Worm (Caenorhabditis elegans) whole organism, L2 larva: ENCODE results near the gene C11H1.5.
A peak's percentile ranks its signal among the peaks of the same experiment; 100 is the strongest.

ENCODE experiments used
- R02D3.7 ChIP-seq: fragments of 150-350 bp; optimal IDR thresholded peaks from 2 replicates; lab custom pipeline; 2014; ENCODE audit warnings: missing biosample characterization, missing genetic modification characterization
- ZK546.5 ChIP-seq: sonication (generic microtip); optimal IDR thresholded peaks from 2 replicates; lab custom pipeline; 2017; ENCODE audit warnings: missing biosample characterization, missing genetic modification characterization
- ama-1 ChIP-seq: fragments of 150-350 bp; optimal IDR thresholded peaks from 2 replicates; lab custom pipeline; 2018; ENCODE audit warnings: inconsistent platforms
- ceh-82 ChIP-seq: fragments of 150-350 bp; optimal IDR thresholded peaks from 2 replicates; lab custom pipeline; 2014; ENCODE audit warnings: missing biosample characterization, missing genetic modification characterization
- egl-27 ChIP-seq: sonication (generic microtip); optimal IDR thresholded peaks from 3 replicates; lab custom pipeline; 2017; ENCODE audit warnings: missing biosample characterization, missing genetic modification reagents, missing genetic modification characterization
- elt-1 ChIP-seq: fragments of 150-350 bp; optimal IDR thresholded peaks from 2 replicates; lab custom pipeline; 2014; ENCODE audit warnings: missing biosample characterization, missing genetic modification characterization
- fos-1 ChIP-seq: fragments of 150-350 bp; optimal IDR thresholded peaks from 2 replicates; lab custom pipeline; 2014; ENCODE audit warnings: missing biosample characterization, missing genetic modification characterization
- gmeb-1 ChIP-seq: fragments of 150-350 bp; optimal IDR thresholded peaks from 2 replicates; lab custom pipeline; 2014; ENCODE audit warnings: missing biosample characterization, missing genetic modification characterization
- lin-13 ChIP-seq: fragments of 150-350 bp; optimal IDR thresholded peaks from 2 replicates; lab custom pipeline; 2014; ENCODE audit warnings: missing biosample characterization, missing genetic modification reagents, missing genetic modification characterization
- lin-39 ChIP-seq: fragments of 150-350 bp; optimal IDR thresholded peaks from 2 replicates; lab custom pipeline; 2014; ENCODE audit warnings: missing biosample characterization, missing genetic modification reagents, missing genetic modification characterization
- mab-5 ChIP-seq: fragments of 150-350 bp; optimal IDR thresholded peaks from 2 replicates; lab custom pipeline; 2014; ENCODE audit warnings: missing biosample characterization, missing genetic modification characterization
- mdl-1 ChIP-seq, 2 experiments: fragments of 150-350 bp in 1 of 2; sonication (generic microtip) in 1 of 2; optimal IDR thresholded peaks; 2 replicates each; lab custom pipeline; 2017; ENCODE audit warnings: missing biosample characterization in 2 of 2, missing genetic modification characterization in 2 of 2
- nhr-10 ChIP-seq: sonication (generic microtip); optimal IDR thresholded peaks from 2 replicates; lab custom pipeline; 2017; ENCODE audit warnings: missing biosample characterization, missing genetic modification characterization
- nhr-11 ChIP-seq: fragments of 150-350 bp; optimal IDR thresholded peaks from 2 replicates; lab custom pipeline; 2014; ENCODE audit warnings: missing biosample characterization, missing genetic modification characterization
- nhr-129 ChIP-seq: fragments of 150-350 bp; optimal IDR thresholded peaks from 2 replicates; lab custom pipeline; 2014; ENCODE audit warnings: missing biosample characterization, missing genetic modification characterization
- nhr-21 ChIP-seq: fragments of 150-350 bp; optimal IDR thresholded peaks from 2 replicates; lab custom pipeline; 2014; ENCODE audit warnings: missing biosample characterization, missing genetic modification characterization
- nhr-237 ChIP-seq: fragments of 150-350 bp; optimal IDR thresholded peaks from 2 replicates; lab custom pipeline; 2014; ENCODE audit warnings: missing biosample characterization, missing genetic modification characterization
- nhr-25 ChIP-seq: fragments of 150-350 bp; sonication (generic microtip); optimal IDR thresholded peaks from 3 replicates; lab custom pipeline; 2014; ENCODE audit warnings: missing biosample characterization, missing genetic modification characterization
- nhr-6 ChIP-seq: fragments of 150-350 bp; optimal IDR thresholded peaks from 2 replicates; lab custom pipeline; 2014; ENCODE audit warnings: missing biosample characterization, missing genetic modification characterization
- snpc-4 ChIP-seq: fragments of 150-350 bp; optimal IDR thresholded peaks from 2 replicates; lab custom pipeline; 2014; ENCODE audit warnings: missing biosample characterization, missing genetic modification characterization
- unc-39 ChIP-seq: fragments of 150-350 bp; optimal IDR thresholded peaks from 2 replicates; lab custom pipeline; 2014; ENCODE audit warnings: missing biosample characterization, missing genetic modification characterization
- unc-55 ChIP-seq: fragments of 150-350 bp; sonication (generic microtip); optimal IDR thresholded peaks from 3 replicates; lab custom pipeline; 2014; ENCODE audit warnings: missing biosample characterization, missing genetic modification reagents, missing genetic modification characterization
- ztf-1 ChIP-seq: fragments of 200-800 bp; sonication (Bioruptor generic); conservative IDR thresholded peaks from 2 replicates; pipeline ENCODE4 v1.3.6; 2022; ENCODE audit warnings: missing genetic modification characterization, missing compliant biosample characterization

C11H1.5 gene

ce11 chrX:14267170-14267569 lies 35.8 kb downstream of the C11H1.5 start:
- TF ChIP-seq elt-1 (tag; lab: Kevin White, UChicago) = peak; percentile 29
- no peak for TF ChIP-seq fos-1 (tag; lab: Kevin White, UChicago)

ce11 chrX:14263473-14263872 lies 39.5 kb downstream of the C11H1.5 start, which contains the start of gene E02H4.8:
Gene E02H4.8 (minus strand): TSS chrX:14263573.
- TF ChIP-seq nhr-21 (no peak), nhr-6 (no peak), mab-5 (no peak), unc-39 (tag; lab: Kevin White, UChicago) (no peak), ceh-82 (tag; lab: Kevin White, UChicago) (no peak), mdl-1 (tag; optimal IDR thresholded peaks at IDR 0.05; lab: Kevin White, UChicago) (no peak), nhr-129 (tag; lab: Kevin White, UChicago) (no peak), ama-1 (no peak), lin-39 (tag; lab: Kevin White, UChicago) (no peak), unc-55 (GFP tag; lab: Kevin White, UChicago) (no peak)

ce11 chrX:14257661-14258060 lies 45.3 kb downstream of the C11H1.5 start, which contains the start of gene E02H4.4:
Gene E02H4.4 (plus strand): TSS chrX:14257961.
- TF ChIP-seq mdl-1 (tag; optimal IDR thresholded peaks at IDR 0.05; lab: Kevin White, UChicago) (no peak), ZK546.5 (tag; lab: Kevin White, UChicago) (no peak), egl-27 (tag; lab: Kevin White, UChicago) (no peak), ztf-1 (GFP tag; lab: Robert Waterston, UW) (no peak), nhr-25 (tag; lab: Kevin White, UChicago) (no peak), nhr-11 (tag; lab: Kevin White, UChicago) (no peak), nhr-129 (tag; lab: Kevin White, UChicago) (no peak)

- no peak for TF ChIP-seq nhr-237 (tag; lab: Kevin White, UChicago)
Observed at ce11 chrX:14255973-14256372, 47.0 kb downstream of the C11H1.5 start, which contains the start of gene E02H4.7. Gene E02H4.7 (plus strand): TSS chrX:14256273.

ce11 chrX:14255031-14255430 lies 47.9 kb downstream of the C11H1.5 start, which contains the start of gene E02H4.5:
Gene E02H4.5 (minus strand): TSS chrX:14255131.
- TF ChIP-seq unc-39 (tag; lab: Kevin White, UChicago) (no peak), lin-13 (GFP tag; lab: Kevin White, UChicago) (no peak), nhr-11 (tag; lab: Kevin White, UChicago) (no peak), nhr-10 (tag; lab: Kevin White, UChicago) (no peak), snpc-4 (tag; lab: Kevin White, UChicago) (no peak), R02D3.7 (no peak)

ce11 chrX:14252042-14252441 lies 50.9 kb downstream of the C11H1.5 start, which contains the start of gene E02H4.6:
Gene E02H4.6 (minus strand): TSS chrX:14252142.
- no peak for TF ChIP-seq gmeb-1 (tag; lab: Kevin White, UChicago)
